Worm (Caenorhabditis elegans): ENCODE results near the gene K02C4.2.
A peak's percentile ranks its signal among the peaks of the same experiment; 100 is the strongest.

The K02C4.2 gene

DNA sequence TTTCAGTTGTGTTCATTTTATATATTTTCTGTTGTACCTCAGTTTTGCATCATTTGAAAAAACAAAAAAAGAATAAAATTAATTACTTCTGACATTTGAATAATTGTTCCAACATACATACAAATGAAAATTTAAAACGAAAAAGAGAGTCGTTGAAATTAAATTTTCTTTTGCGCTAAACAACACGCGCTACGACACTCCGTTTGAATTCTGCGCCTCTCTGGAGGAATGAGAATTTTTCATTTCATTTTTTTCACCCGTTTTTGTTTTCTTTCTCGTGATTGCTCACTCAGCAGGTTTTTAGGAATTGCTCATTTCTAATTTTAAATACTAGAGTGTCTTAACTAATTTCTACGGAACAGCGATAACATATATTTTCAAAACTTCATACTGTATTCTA is 33.9 kb upstream of the K02C4.2 start (continued):
- no peak for TF ChIP-seq mdl-1 (tag; optimal IDR thresholded peaks at IDR 0.05)
- no peak for TF ChIP-seq egl-27 (tag; optimal IDR thresholded peaks at IDR 0.05)
- TF ChIP-seq sox-4 (tag; optimal IDR thresholded peaks at IDR 0.05): no peak
- TF ChIP-seq ceh-90 (tag; optimal IDR thresholded peaks at IDR 0.05): no peak
- no peak for TF ChIP-seq nhr-90 (tag; optimal IDR thresholded peaks at IDR 0.05; ENCODE audit: poor library complexity)
- TF ChIP-seq C16A3.4 (tag; optimal IDR thresholded peaks at IDR 0.05): peak; percentile 18
- TF ChIP-seq lin-15B (tag; optimal IDR thresholded peaks at IDR 0.05): peak; percentile 72
- no peak for TF ChIP-seq sptf-1 (tag; optimal IDR thresholded peaks at IDR 0.05)
- TF ChIP-seq blmp-1 (tag; optimal IDR thresholded peaks at IDR 0.05): peak; percentile 48
- no peak for TF ChIP-seq nhr-12 (tag; optimal IDR thresholded peaks at IDR 0.05)
- peak; percentile 21 for TF ChIP-seq skn-1 (tag; optimal IDR thresholded peaks at IDR 0.05)
- TF ChIP-seq nhr-19 (GFP tag; conservative IDR thresholded peaks at IDR 0.05): no peak
- TF ChIP-seq C34B4.2 (tag; optimal IDR thresholded peaks at IDR 0.05): no peak
- TF ChIP-seq fkh-10 (GFP tag; optimal IDR thresholded peaks at IDR 0.05): no peak
- no peak for TF ChIP-seq mep-1 (tag; optimal IDR thresholded peaks at IDR 0.05)
- TF ChIP-seq aly-2 (tag; optimal IDR thresholded peaks at IDR 0.05): no peak
- TF ChIP-seq nhr-28 (tag; optimal IDR thresholded peaks at IDR 0.05): no peak
- no peak for TF ChIP-seq pax-3 (tag; optimal IDR thresholded peaks at IDR 0.05)
- TF ChIP-seq jun-1 (tag; optimal IDR thresholded peaks at IDR 0.05): no peak
- TF ChIP-seq zip-4 (GFP tag; optimal IDR thresholded peaks at IDR 0.05): no peak
- TF ChIP-seq dsc-1 (tag; optimal IDR thresholded peaks at IDR 0.05): no peak
- peak; percentile 42 for TF ChIP-seq lir-3 (tag; optimal IDR thresholded peaks at IDR 0.05; ENCODE audit: poor library complexity)
- peak; percentile 32 for TF ChIP-seq nhr-20 (tag; optimal IDR thresholded peaks at IDR 0.05)
- no peak for TF ChIP-seq nhr-11 (tag; optimal IDR thresholded peaks at IDR 0.05)
- TF ChIP-seq C04F5.9 (tag; optimal IDR thresholded peaks at IDR 0.05): no peak
- TF ChIP-seq unc-130 (tag; optimal IDR thresholded peaks at IDR 0.05): no peak
- no peak for TF ChIP-seq unc-86 (tag; optimal IDR thresholded peaks at IDR 0.05)
- TF ChIP-seq fos-1 (tag; optimal IDR thresholded peaks at IDR 0.05): no peak
- TF ChIP-seq ceh-88 (GFP tag; IDR thresholded peaks at IDR 0.05): no peak
- TF ChIP-seq unc-98 (GFP tag; IDR thresholded peaks at IDR 0.05): no peak
- no peak for TF ChIP-seq pag-3 (tag; optimal IDR thresholded peaks at IDR 0.05; ENCODE audit: borderline replicate concordance, insufficient read depth)
- peak; percentile 30 to 60 for TF ChIP-seq lin-35 (GFP tag; optimal IDR thresholded peaks at IDR 0.05)
- peak; percentile 21 to 38 for TF ChIP-seq efl-1 (optimal IDR thresholded peaks at IDR 0.05)
- TF ChIP-seq efl-1 (GFP tag; optimal IDR thresholded peaks at IDR 0.05 in 1 of 2): peak; percentile 47 to 68
- TF ChIP-seq ceh-82 (tag; optimal IDR thresholded peaks at IDR 0.05): peak in 1 of 3 experiments; percentile 16
- TF ChIP-seq nhr-76 (tag; optimal IDR thresholded peaks at IDR 0.05): no peak
- TF ChIP-seq aha-1 (tag; optimal IDR thresholded peaks at IDR 0.05): no peak
- TF ChIP-seq lin-14 (GFP tag; optimal IDR thresholded peaks at IDR 0.05): peak; percentile 30
- TF ChIP-seq nhr-47 (tag; optimal IDR thresholded peaks at IDR 0.05): peak; percentile 27
- TF ChIP-seq dpl-1 (GFP tag; optimal IDR thresholded peaks at IDR 0.05): peak in 2 of 3 experiments; percentile 12 to 42
- TF ChIP-seq Y116A8C.19 (tag; optimal IDR thresholded peaks at IDR 0.05; ENCODE audit: borderline replicate concordance): no peak
- TF ChIP-seq zag-1 (tag; optimal IDR thresholded peaks at IDR 0.05): no peak
- TF ChIP-seq vab-15 (tag; optimal IDR thresholded peaks at IDR 0.05): no peak
- TF ChIP-seq nhr-71 (tag; optimal IDR thresholded peaks at IDR 0.05): peak; percentile 36
- TF ChIP-seq ces-1 (GFP tag; optimal IDR thresholded peaks at IDR 0.05): no peak
- peak; percentile 13 for TF ChIP-seq rnt-1 (tag; optimal IDR thresholded peaks at IDR 0.05)
- TF ChIP-seq sup-37 (GFP tag; optimal IDR thresholded peaks at IDR 0.05): no peak
- TF ChIP-seq snpc-4 (tag; optimal IDR thresholded peaks at IDR 0.05): no peak
- no peak for TF ChIP-seq tbx-2 (tag; optimal IDR thresholded peaks at IDR 0.05)
- peak; percentile 48 for TF ChIP-seq swsn-7 (tag; optimal IDR thresholded peaks at IDR 0.05)
- TF ChIP-seq nhr-85 (tag): peak; percentile 54
- TF ChIP-seq unc-62 (GFP tag; optimal IDR thresholded peaks at IDR 0.05): no peak
- no peak for TF ChIP-seq elt-2 (tag; optimal IDR thresholded peaks at IDR 0.05)
- TF ChIP-seq mef-2 (tag; optimal IDR thresholded peaks at IDR 0.05): no peak
